Worm (Caenorhabditis elegans) whole organism, mixed stage, embryonic: ENCODE measurements around the gene ttll-15.
"Not testable (repeated sequence)": the region's sequence is repeated elsewhere in the genome, so short reads cannot be mapped to it uniquely, and the experiment has no call there.

ENCODE experiments used
- flh-1 ChIP-seq: fragments of 200-800 bp; sonication (Bioruptor generic); optimal IDR thresholded peaks from 2 replicates; lab custom pipeline; 2018; ENCODE audit warnings: mild to moderate bottlenecking, missing genetic modification characterization, moderate library complexity, missing compliant biosample characterization
- ham-2 ChIP-seq: fragments of 200-800 bp; sonication (Bioruptor generic); optimal IDR thresholded peaks from 2 replicates; lab custom pipeline; 2018; ENCODE audit warnings: mild to moderate bottlenecking, missing genetic modification characterization, missing compliant biosample characterization
- nhr-12 ChIP-seq: fragments of 150-350 bp; optimal IDR thresholded peaks from 2 replicates; lab custom pipeline; 2014; ENCODE audit warnings: missing biosample characterization, missing genetic modification characterization
- nhr-76 ChIP-seq: sonication (generic microtip); optimal IDR thresholded peaks from 2 replicates; lab custom pipeline; 2017; ENCODE audit warnings: missing biosample characterization, missing genetic modification characterization
- snpc-4 ChIP-seq: fragments of 150-350 bp; optimal IDR thresholded peaks from 2 replicates; lab custom pipeline; 2014; ENCODE audit warnings: missing biosample characterization, missing genetic modification characterization

DNA sequence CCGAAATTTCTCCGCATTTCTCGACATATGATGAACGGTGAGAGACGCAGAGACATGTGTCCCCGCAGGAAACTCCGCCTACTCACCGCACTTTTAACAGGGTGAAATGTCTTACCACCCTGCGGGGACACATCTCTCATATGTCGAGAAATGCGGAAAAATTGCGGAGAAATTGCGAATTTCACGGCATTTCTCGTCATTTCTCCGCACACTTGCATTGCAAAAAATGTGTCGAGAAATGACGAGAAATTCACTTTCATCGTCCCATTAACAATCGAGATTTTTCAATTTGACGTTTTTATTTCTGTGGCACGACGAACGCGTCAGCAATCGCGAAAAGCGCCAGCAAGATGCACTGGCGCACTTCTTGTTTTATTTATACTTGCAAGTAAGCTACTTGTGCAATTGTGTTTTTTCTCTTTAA is 16.4 kb upstream of the ttll-15 start, which contains the start of gene K07C5.13:
- not testable (repeated sequence) for TF ChIP-seq nhr-76 (tag; lab: Kevin White, UChicago); ham-2 (GFP tag; lab: Kevin White, UChicago); flh-1 (GFP tag; lab: Kevin White, UChicago); snpc-4; nhr-12 (tag; lab: Kevin White, UChicago)
